Worm (Caenorhabditis elegans) whole organism, early embryonic: ENCODE measurements around the gene clec-117.

Experiments used
- ama-1 ChIP-seq: fragments of 150-350 bp; optimal IDR thresholded peaks from 2 replicates; lab custom pipeline; 2014
- ets-7 ChIP-seq: sonication (generic microtip); optimal IDR thresholded peaks from 2 replicates; lab custom pipeline; 2016; ENCODE audit warnings: missing genotype, missing genetic modification characterization, missing compliant biosample characterization
- tbx-37 ChIP-seq: fragments of 200-800 bp; sonication (Bioruptor generic); conservative IDR thresholded peaks from 2 replicates; pipeline ENCODE4 v1.3.6; 2022; ENCODE audit warnings: missing genetic modification reagents, missing genetic modification characterization, missing compliant biosample characterization

- TF ChIP-seq ama-1 (lab: Kevin White, UChicago), result no peak
- TF ChIP-seq ets-7 (tag; lab: Kevin White, UChicago), result no peak
- no peak for TF ChIP-seq tbx-37 (GFP tag; lab: Robert Waterston, UW)
Observed at ce11 chrII:300977-301772, 4.4 kb upstream of the clec-117 start, which contains the start of gene K01A2.5.
